Fruit fly (Drosophila melanogaster) whole organism, embryonic: ENCODE data around the gene CG15382.

Experiments used
- ATbp ChIP-seq: fragments of 200-800 bp; sonication (Bioruptor generic); optimal IDR thresholded peaks from 2 replicates; lab custom pipeline; 2017; ENCODE audit warnings: missing biosample characterization, mild to moderate bottlenecking, missing genetic modification characterization, missing genetic modification reagents
- CG10267 ChIP-seq: fragments of 200-800 bp; sonication (Bioruptor generic); optimal IDR thresholded peaks from 2 replicates; lab custom pipeline; 2018; ENCODE audit warnings: missing biosample characterization, mild to moderate bottlenecking, missing genetic modification characterization, moderate library complexity
- CG10366 ChIP-seq: fragments of 200-800 bp; sonication (Bioruptor generic); IDR thresholded peaks from 2 replicates; pipeline ENCODE4 v1.3.6; 2022; ENCODE audit warnings: missing biosample characterization, missing genetic modification characterization
- CG10979 ChIP-seq: fragments of 200-800 bp; sonication (Bioruptor generic); optimal IDR thresholded peaks from 2 replicates; lab custom pipeline; 2018; ENCODE audit warnings: missing biosample characterization, mild to moderate bottlenecking, missing genetic modification characterization, moderate library complexity
- CG11456 ChIP-seq: fragments of 200-800 bp; sonication (Bioruptor generic); IDR thresholded peaks from 3 replicates; pipeline ENCODE4 v1.3.6; 2022; ENCODE audit warnings: missing biosample characterization, missing genetic modification characterization
- CG11504 ChIP-seq: fragments of 200-800 bp; sonication (Bioruptor generic); optimal IDR thresholded peaks from 3 replicates; lab custom pipeline; 2019; ENCODE audit warnings: missing biosample characterization, mild to moderate bottlenecking, missing genetic modification characterization, moderate library complexity
- CG12071 ChIP-seq: fragments of 200-800 bp; sonication (Bioruptor generic); optimal IDR thresholded peaks from 3 replicates; lab custom pipeline; 2018; ENCODE audit warnings: missing biosample characterization, mild to moderate bottlenecking, missing genetic modification characterization
- CG15073 ChIP-seq: fragments of 200-800 bp; sonication (Bioruptor generic); optimal IDR thresholded peaks from 2 replicates; lab custom pipeline; 2016; ENCODE audit warnings: missing biosample characterization, missing genetic modification characterization
- CG15696 ChIP-seq: fragments of 200-800 bp; sonication (Bioruptor generic); optimal IDR thresholded peaks from 2 replicates; lab custom pipeline; 2019; ENCODE audit warnings: missing biosample characterization, mild to moderate bottlenecking, missing genetic modification characterization, moderate library complexity
- CG16779 ChIP-seq: fragments of 200-800 bp; sonication (Bioruptor generic); IDR thresholded peaks from 2 replicates; pipeline ENCODE4 v1.3.6; 2022; ENCODE audit warnings: missing biosample characterization, missing genetic modification characterization
- CG17328 ChIP-seq: fragments of 200-800 bp; sonication (Bioruptor generic); IDR thresholded peaks from 2 replicates; pipeline ENCODE4 v1.3.6; 2022; ENCODE audit warnings: missing biosample characterization, missing genetic modification characterization
- CG17612 ChIP-seq: fragments of 200-800 bp; sonication (Bioruptor generic); IDR thresholded peaks from 2 replicates; pipeline ENCODE4 v1.3.6; 2022; ENCODE audit warnings: missing biosample characterization, missing genetic modification characterization
- CG34224 ChIP-seq: fragments of 200-800 bp; sonication (Bioruptor generic); IDR thresholded peaks from 3 replicates; pipeline ENCODE4 v1.3.6; 2022; ENCODE audit warnings: missing biosample characterization, missing genetic modification characterization; ENCODE audit not compliant: partially characterized antibody
- CG34376 ChIP-seq: fragments of 200-800 bp; sonication (Bioruptor generic); optimal IDR thresholded peaks from 2 replicates; lab custom pipeline; 2018; ENCODE audit warnings: missing biosample characterization, mild to moderate bottlenecking, missing genetic modification characterization
- CG4820 ChIP-seq: fragments of 200-800 bp; sonication (Bioruptor generic); optimal IDR thresholded peaks from 3 replicates; lab custom pipeline; 2016; ENCODE audit warnings: missing biosample characterization, missing genetic modification characterization
- CG8089 ChIP-seq: fragments of 200-800 bp; sonication (Bioruptor generic); optimal IDR thresholded peaks from 3 replicates; lab custom pipeline; 2016; ENCODE audit warnings: missing biosample characterization, missing genetic modification characterization
- Camta ChIP-seq: fragments of 200-800 bp; sonication (Bioruptor generic); optimal IDR thresholded peaks from 2 replicates; lab custom pipeline; 2016; ENCODE audit warnings: missing biosample characterization, missing genetic modification characterization
- Dip2 ChIP-seq: fragments of 200-800 bp; sonication (Bioruptor generic); IDR thresholded peaks from 2 replicates; pipeline ENCODE4 v1.3.6; 2022; ENCODE audit warnings: missing biosample characterization, missing genetic modification characterization
- Dp ChIP-seq: fragments of 200-800 bp; sonication (Bioruptor generic); optimal IDR thresholded peaks from 2 replicates; lab custom pipeline; 2018; ENCODE audit warnings: missing biosample characterization, mild to moderate bottlenecking, missing genetic modification characterization, moderate library complexity
- Ets65A ChIP-seq: fragments of 200-800 bp; sonication (Bioruptor generic); peaks from one replicate; lab custom pipeline; 2016; ENCODE audit warnings: missing biosample characterization, missing genetic modification characterization
- GATAe ChIP-seq: fragments of 200-800 bp; sonication (Bioruptor generic); conservative IDR thresholded peaks from 2 replicates; pipeline ENCODE4 v1.3.6; 2022; ENCODE audit warnings: missing biosample characterization, missing genetic modification characterization
- Gsc ChIP-seq: fragments of 200-800 bp; sonication (Bioruptor generic); IDR thresholded peaks from 2 replicates; pipeline ENCODE4 v1.3.6; 2022; ENCODE audit warnings: missing biosample characterization, missing genetic modification characterization
- H15 ChIP-seq: fragments of 200-800 bp; sonication (Bioruptor generic); IDR thresholded peaks from 3 replicates; pipeline ENCODE4 v1.3.6; 2022; ENCODE audit warnings: missing biosample characterization, missing genetic modification characterization
- Lpt ChIP-seq: fragments of >200 bp; optimal IDR thresholded peaks from 2 replicates; lab custom pipeline; 2018; ENCODE audit warnings: missing biosample characterization, missing genetic modification characterization
- NK7.1 ChIP-seq: fragments of 200-800 bp; sonication (Bioruptor generic); optimal IDR thresholded peaks from 3 replicates; lab custom pipeline; 2016; ENCODE audit warnings: missing biosample characterization, missing genetic modification characterization
- Nf-YB ChIP-seq: fragments of 200-800 bp; sonication (Bioruptor generic); optimal IDR thresholded peaks from 3 replicates; lab custom pipeline; 2019; ENCODE audit warnings: missing biosample characterization, mild to moderate bottlenecking, missing genetic modification characterization, moderate library complexity
- NfI ChIP-seq: fragments of 200-800 bp; sonication (Bioruptor generic); optimal IDR thresholded peaks from 3 replicates; lab custom pipeline; 2018; ENCODE audit warnings: missing biosample characterization, mild to moderate bottlenecking, missing genetic modification characterization, moderate library complexity
- Opbp ChIP-seq: fragments of 200-800 bp; sonication (Bioruptor generic); IDR thresholded peaks from 3 replicates; pipeline ENCODE4 v1.3.6; 2022; ENCODE audit warnings: missing biosample characterization, missing genetic modification characterization; ENCODE audit not compliant: partially characterized antibody
- Stat92E ChIP-seq, 3 experiments: fragments of >200 bp in 2 of 3; fragments of 200-800 bp in 1 of 3; sonication (Bioruptor generic) in 1 of 3; optimal IDR thresholded peaks; 2 replicates each; lab custom pipeline; 2017 to 2019; ENCODE audit warnings: missing biosample characterization in 3 of 3, missing genetic modification characterization in 3 of 3, mild to moderate bottlenecking in 1 of 3, moderate library complexity in 1 of 3
- ab ChIP-seq: fragments of 200-800 bp; sonication (Bioruptor generic); optimal IDR thresholded peaks from 2 replicates; lab custom pipeline; 2016; ENCODE audit warnings: missing biosample characterization, missing genetic modification characterization
- ash1 ChIP-seq: fragments of 200-800 bp; sonication (Bioruptor generic); optimal IDR thresholded peaks from 2 replicates; lab custom pipeline; 2018; ENCODE audit warnings: missing biosample characterization, mild to moderate bottlenecking, missing genetic modification characterization
- br ChIP-seq: fragments of >200 bp; optimal IDR thresholded peaks from 2 replicates; lab custom pipeline; 2017
- crol ChIP-seq: fragments of 200-800 bp; sonication (Bioruptor generic); IDR thresholded peaks from 2 replicates; pipeline ENCODE4 v1.3.6; 2022; ENCODE audit warnings: missing biosample characterization, missing genetic modification characterization
- crp ChIP-seq, 2 experiments: fragments of 200-800 bp; sonication (Bioruptor generic); optimal IDR thresholded peaks; 2 replicates in 1 of 2; 3 replicates in 1 of 2; lab custom pipeline; 2017; ENCODE audit warnings: missing biosample characterization in 2 of 2, missing genetic modification characterization in 2 of 2, mild to moderate bottlenecking in 1 of 2, moderate library complexity in 1 of 2
- da ChIP-seq: fragments of 200-800 bp; sonication (Bioruptor generic); optimal IDR thresholded peaks from 2 replicates; lab custom pipeline; 2016; ENCODE audit warnings: missing biosample characterization, missing genetic modification characterization
- disco-r ChIP-seq: fragments of 200-800 bp; sonication (Bioruptor generic); optimal IDR thresholded peaks from 2 replicates; lab custom pipeline; 2016; ENCODE audit warnings: missing biosample characterization, missing genetic modification characterization
- fd64A ChIP-seq: fragments of 200-800 bp; sonication (Bioruptor generic); optimal IDR thresholded peaks from 3 replicates; lab custom pipeline; 2018; ENCODE audit warnings: missing biosample characterization, mild to moderate bottlenecking, missing genetic modification characterization
- hbn ChIP-seq: fragments of 200-800 bp; sonication (Bioruptor generic); IDR thresholded peaks from 2 replicates; pipeline ENCODE4 v1.3.6; 2022; ENCODE audit warnings: missing biosample characterization, missing genetic modification characterization; ENCODE audit not compliant: partially characterized antibody
- insv ChIP-seq, 2 experiments: fragments of 200-800 bp; sonication (Bioruptor generic); optimal IDR thresholded peaks; 3 replicates each; lab custom pipeline; 2016 to 2018; ENCODE audit warnings: missing biosample characterization in 2 of 2, missing genetic modification characterization in 2 of 2
- kah ChIP-seq: fragments of 200-800 bp; sonication (Bioruptor generic); optimal IDR thresholded peaks from 2 replicates; lab custom pipeline; 2018; ENCODE audit warnings: missing biosample characterization, mild to moderate bottlenecking, missing genetic modification characterization
- mld ChIP-seq: fragments of 200-800 bp; sonication (Bioruptor generic); IDR thresholded peaks from 3 replicates; pipeline ENCODE4 v1.3.6; 2022; ENCODE audit warnings: missing biosample characterization, missing genetic modification characterization; ENCODE audit not compliant: partially characterized antibody
- nau ChIP-seq: fragments of 200-800 bp; sonication (Bioruptor generic); optimal IDR thresholded peaks from 3 replicates; lab custom pipeline; 2017; ENCODE audit warnings: missing biosample characterization, mild to moderate bottlenecking, missing genetic modification characterization, missing genetic modification reagents
- nerfin-2 ChIP-seq: fragments of 200-800 bp; sonication (Bioruptor generic); IDR thresholded peaks from 2 replicates; pipeline ENCODE4 v1.3.6; 2022; ENCODE audit warnings: missing biosample characterization, missing genetic modification characterization; ENCODE audit not compliant: partially characterized antibody
- onecut ChIP-seq: fragments of 200-800 bp; sonication (Bioruptor generic); IDR thresholded peaks from 2 replicates; pipeline ENCODE4 v1.3.6; 2022; ENCODE audit warnings: missing biosample characterization, missing genetic modification characterization
- pros ChIP-seq: fragments of 200-800 bp; sonication (Bioruptor generic); optimal IDR thresholded peaks from 3 replicates; lab custom pipeline; 2019; ENCODE audit warnings: missing biosample characterization, mild to moderate bottlenecking, missing genetic modification characterization, moderate library complexity
- pum ChIP-seq: fragments of 200-800 bp; sonication (Bioruptor generic); optimal IDR thresholded peaks from 2 replicates; lab custom pipeline; 2016; ENCODE audit warnings: missing biosample characterization, missing genetic modification characterization
- ranshi ChIP-seq: fragments of 200-800 bp; sonication (Bioruptor generic); IDR thresholded peaks from 2 replicates; pipeline ENCODE4 v1.3.6; 2022; ENCODE audit warnings: missing biosample characterization, missing genetic modification characterization
- seq ChIP-seq: fragments of 200-800 bp; sonication (Bioruptor generic); IDR thresholded peaks from 2 replicates; pipeline ENCODE4 v1.3.6; 2022; ENCODE audit warnings: missing biosample characterization, missing genetic modification characterization
- sisA ChIP-seq: fragments of 200-800 bp; sonication (Bioruptor generic); IDR thresholded peaks from 2 replicates; pipeline ENCODE4 v1.3.6; 2022; ENCODE audit warnings: missing biosample characterization, missing genetic modification characterization
- tin ChIP-seq: fragments of 200-800 bp; sonication (Bioruptor generic); optimal IDR thresholded peaks from 3 replicates; lab custom pipeline; 2016; ENCODE audit warnings: missing biosample characterization, missing genetic modification characterization

Gene CG15382

dm6 chr2L:2164520-2165237 is 9.1 kb downstream of the CG15382 start (continued):
- TF ChIP-seq onecut (GFP tag; lab: Robert Waterston, UW) (peak; percentile 54), Stat92E (GFP tag; optimal IDR thresholded peaks at IDR 0.05; lab: Kevin White, UChicago) (peak in 1 of 3 experiments; percentile 94), nerfin-2 (GFP tag; lab: Robert Waterston, UW) (no peak), CG16779 (no peak), NK7.1 (GFP tag; lab: Kevin White, UChicago) (no peak), seq (GFP tag; lab: Robert Waterston, UW) (no peak), Lpt (GFP tag; lab: Kevin White, UChicago) (no peak), ash1 (GFP tag; lab: Kevin White, UChicago) (no peak), Ets65A (GFP tag; lab: Kevin White, UChicago) (peak; percentile 76), ab (peak; percentile 38), disco-r (GFP tag; lab: Kevin White, UChicago) (peak; percentile 13), tin (GFP tag; lab: Kevin White, UChicago) (peak; percentile 66), hbn (GFP tag; lab: Robert Waterston, UW) (no peak), sisA (GFP tag; lab: Robert Waterston, UW) (peak; percentile 60), CG4820 (GFP tag; lab: Kevin White, UChicago) (peak; percentile 72), CG10267 (tag; lab: Kevin White, UChicago) (peak; percentile 80), fd64A (peak; percentile 20), pum (GFP tag; lab: Kevin White, UChicago) (peak; percentile 53), insv (GFP tag; optimal IDR thresholded peaks at IDR 0.05; lab: Kevin White, UChicago) (peak in 1 of 2 experiments; percentile 32), Gsc (no peak), CG15073 (GFP tag; lab: Kevin White, UChicago) (no peak), CG11456 (GFP tag; lab: Robert Waterston, UW) (no peak), Dip2 (no peak), CG10366 (peak; percentile 42), CG34224 (GFP tag; lab: Robert Waterston, UW) (no peak), Camta (GFP tag; lab: Kevin White, UChicago) (peak; percentile 39), kah (GFP tag; lab: Kevin White, UChicago) (no peak), crol (peak; percentile 93), ranshi (GFP tag; lab: Robert Waterston, UW) (peak; percentile 48; the same call in 1 of the 2 replicates), NfI (no peak), Nf-YB (peak; percentile 38), nau (GFP tag; lab: Kevin White, UChicago) (no peak), CG17612 (GFP tag; lab: Robert Waterston, UW) (no peak), CG34376 (GFP tag; lab: Kevin White, UChicago) (no peak), Opbp (GFP tag; lab: Robert Waterston, UW) (no peak), mld (GFP tag; lab: Robert Waterston, UW) (no peak), CG11504 (tag; lab: Kevin White, UChicago) (peak; percentile 44), da (GFP tag; lab: Kevin White, UChicago) (no peak), Dp (GFP tag; lab: Kevin White, UChicago) (no peak), CG10979 (peak; percentile 87), CG15696 (tag; lab: Kevin White, UChicago) (peak; percentile 96), ATbp (GFP tag; lab: Kevin White, UChicago) (peak; percentile 18), CG17328 (GFP tag; lab: Robert Waterston, UW) (peak; percentile 78), CG12071 (GFP tag; lab: Kevin White, UChicago) (no peak), H15 (GFP tag; lab: Robert Waterston, UW) (peak; percentile 52; the same call in 1 of the 3 replicates), pros (GFP tag; lab: Kevin White, UChicago) (peak; percentile 100), br (lab: Kevin White, UChicago) (no peak), GATAe (GFP tag; lab: Robert Waterston, UW) (no peak), crp (GFP tag; optimal IDR thresholded peaks at IDR 0.05; lab: Kevin White, UChicago) (no peak), CG8089 (GFP tag; lab: Kevin White, UChicago) (peak; percentile 34)
